Worm (Caenorhabditis elegans) whole organism, mixed stage, embryonic: Measurements from ENCODE around the gene Y38H8A.7.

Experiments
- M03D4.4 ChIP-seq: sonication (generic microtip); optimal IDR thresholded peaks from 2 replicates; lab custom pipeline; 2017; ENCODE audit warnings: mild to moderate bottlenecking, missing genetic modification characterization, missing compliant biosample characterization
- blmp-1 ChIP-seq: fragments of 150-350 bp; optimal IDR thresholded peaks from 2 replicates; lab custom pipeline; 2014; ENCODE audit warnings: missing biosample characterization, missing genetic modification characterization
- drap-1 ChIP-seq: fragments of 200-800 bp; sonication (Bioruptor generic); optimal IDR thresholded peaks from 3 replicates; lab custom pipeline; 2018; ENCODE audit warnings: mild to moderate bottlenecking, missing genetic modification characterization, missing compliant biosample characterization
- lin-13 ChIP-seq: fragments of 150-350 bp; optimal IDR thresholded peaks from 2 replicates; lab custom pipeline; 2014; ENCODE audit warnings: missing biosample characterization, missing genetic modification characterization
- mep-1 ChIP-seq: fragments of 150-350 bp; optimal IDR thresholded peaks from 2 replicates; lab custom pipeline; 2017; ENCODE audit warnings: missing biosample characterization, missing genetic modification reagents, missing genetic modification characterization, inconsistent platforms
- nhr-237 ChIP-seq: fragments of 150-350 bp; optimal IDR thresholded peaks from 2 replicates; lab custom pipeline; 2014; ENCODE audit warnings: missing biosample characterization, missing genetic modification characterization
- pha-4 ChIP-seq: fragments of 150-350 bp; optimal IDR thresholded peaks from 2 replicates; lab custom pipeline; 2018; ENCODE audit warnings: missing biosample characterization, missing genetic modification reagents, missing genetic modification characterization
- sptf-1 ChIP-seq: sonication (generic microtip); optimal IDR thresholded peaks from 2 replicates; lab custom pipeline; 2017; ENCODE audit warnings: mild to moderate bottlenecking, missing genetic modification characterization, moderate library complexity, missing compliant biosample characterization

ce11 chrIV:13412845-13413383 is 42.4 kb upstream of the Y38H8A.7 start, which contains the start of gene gcl-1:
- TF ChIP-seq M03D4.4 (tag; lab: Kevin White, UChicago) (no peak), blmp-1 (tag; lab: Kevin White, UChicago) (no peak), mep-1 (tag; lab: Kevin White, UChicago) (no peak), nhr-237 (tag; lab: Kevin White, UChicago) (no peak), sptf-1 (tag; lab: Kevin White, UChicago) (no peak), lin-13 (no peak), pha-4 (tag; lab: Kevin White, UChicago) (peak; percentile 31), drap-1 (GFP tag; lab: Kevin White, UChicago) (no peak)
